Worm (Caenorhabditis elegans) whole organism, early embryonic: ENCODE measurements around the gene F20D6.6.

Experiments used
- ets-7 ChIP-seq: sonication (generic microtip); optimal IDR thresholded peaks from 2 replicates; lab custom pipeline; 2016; ENCODE audit warnings: missing genotype, missing genetic modification characterization, missing compliant biosample characterization
- flt-1 ChIP-seq: fragments of 200-800 bp; sonication (Bioruptor generic); IDR thresholded peaks from 2 replicates; pipeline ENCODE4 v1.3.6; 2022; ENCODE audit warnings: missing genetic modification characterization, missing compliant biosample characterization
- hmbx-1 ChIP-seq: sonication (generic microtip); optimal IDR thresholded peaks from 2 replicates; lab custom pipeline; 2016; ENCODE audit warnings: mild to moderate bottlenecking, missing genetic modification characterization, missing compliant biosample characterization

DNA sequence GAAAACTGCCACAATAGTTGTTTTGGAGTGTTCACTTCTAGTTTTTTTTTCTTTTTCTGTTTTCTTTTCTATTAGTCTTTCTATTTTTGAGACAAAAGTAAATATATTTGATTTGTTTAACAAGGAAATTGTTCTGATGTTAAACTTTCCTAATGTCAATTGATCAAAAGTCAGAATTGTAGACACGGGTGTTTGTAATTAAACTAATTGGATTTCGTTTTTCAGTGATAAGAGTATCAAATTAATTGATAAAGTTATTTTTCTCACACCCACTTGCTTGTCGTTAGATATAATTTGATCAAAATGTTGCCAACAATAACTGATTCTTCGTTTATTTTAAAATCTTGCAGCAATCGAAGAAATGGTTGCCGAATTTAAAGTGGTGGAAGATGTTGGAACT lies 3.5 kb downstream of the F20D6.6 start:
- TF ChIP-seq hmbx-1 (tag; lab: Kevin White, UChicago): no peak
- TF ChIP-seq ets-7 (tag; lab: Kevin White, UChicago): no peak
- no peak for TF ChIP-seq flt-1 (GFP tag; lab: Robert Waterston, UW)
